Worm (Caenorhabditis elegans) whole organism, L1 larva: ENCODE results near the gene abf-3.
"Not testable (repeated sequence)": the region's sequence is repeated elsewhere in the genome, so short reads cannot be mapped to it uniquely, and the experiment has no call there.

Source experiments
- C04F5.9 ChIP-seq: sonication (generic microtip); optimal IDR thresholded peaks from 2 replicates; lab custom pipeline; 2016; ENCODE audit warnings: missing genetic modification characterization, missing compliant biosample characterization
- C16A3.4 ChIP-seq: fragments of 150-350 bp; optimal IDR thresholded peaks from 2 replicates; lab custom pipeline; 2014; ENCODE audit warnings: missing biosample characterization, missing genetic modification characterization
- C34B4.2 ChIP-seq: sonication (generic microtip); optimal IDR thresholded peaks from 2 replicates; lab custom pipeline; 2017; ENCODE audit warnings: mild to moderate bottlenecking, missing genetic modification characterization, missing compliant biosample characterization
- F16B12.6 ChIP-seq: fragments of 150-350 bp; optimal IDR thresholded peaks from 2 replicates; lab custom pipeline; 2014; ENCODE audit warnings: missing biosample characterization, missing genetic modification characterization
- alr-1 ChIP-seq: fragments of 200-800 bp; sonication (Bioruptor generic); optimal IDR thresholded peaks from 2 replicates; lab custom pipeline; 2018; ENCODE audit warnings: borderline replicate concordance, mild to moderate bottlenecking, missing genetic modification characterization, missing compliant biosample characterization
- ceh-63 ChIP-seq: fragments of 200-800 bp; sonication (Bioruptor generic); optimal IDR thresholded peaks from 2 replicates; lab custom pipeline; 2018; ENCODE audit warnings: mild to moderate bottlenecking, missing genetic modification characterization, missing compliant biosample characterization
- ces-1 ChIP-seq: fragments of 150-350 bp; optimal IDR thresholded peaks from 2 replicates; lab custom pipeline; 2014; ENCODE audit warnings: missing biosample characterization, missing genetic modification reagents, missing genetic modification characterization
- dsc-1 ChIP-seq: sonication (generic microtip); optimal IDR thresholded peaks from 2 replicates; lab custom pipeline; 2016; ENCODE audit warnings: mild to moderate bottlenecking, missing genetic modification characterization, missing compliant biosample characterization
- efl-1 ChIP-seq, 4 experiments: fragments of 150-350 bp; optimal IDR thresholded peaks in 3 of 4; peaks in 1 of 4; 1 replicate in 1 of 4; 2 replicates in 3 of 4; lab custom pipeline; 2014; ENCODE audit warnings: missing biosample characterization in 2 of 4, missing genetic modification characterization in 2 of 4, missing genetic modification reagents in 2 of 4
- efl-3 ChIP-seq: fragments of 200-800 bp; sonication (Bioruptor generic); optimal IDR thresholded peaks from 2 replicates; lab custom pipeline; 2018; ENCODE audit warnings: mild to moderate bottlenecking, missing genetic modification characterization, missing compliant biosample characterization
- egl-13 ChIP-seq: sonication (generic microtip); optimal IDR thresholded peaks from 2 replicates; lab custom pipeline; 2016; ENCODE audit warnings: missing genotype, missing genetic modification reagents, missing genetic modification characterization, missing compliant biosample characterization
- grh-1 ChIP-seq: fragments of 200-800 bp; sonication (Bioruptor generic); IDR thresholded peaks from 2 replicates; pipeline ENCODE4 v1.3.6; 2022; ENCODE audit warnings: missing genetic modification reagents, missing genetic modification characterization, missing compliant biosample characterization
- hlh-4 ChIP-seq: sonication (generic microtip); optimal IDR thresholded peaks from 2 replicates; lab custom pipeline; 2016; ENCODE audit warnings: mild to moderate bottlenecking, missing genetic modification characterization, missing compliant biosample characterization
- hpl-2 ChIP-seq: fragments of 150-350 bp; optimal IDR thresholded peaks from 2 replicates; lab custom pipeline; 2014; ENCODE audit warnings: missing biosample characterization, missing genetic modification reagents, missing genetic modification characterization
- lin-13 ChIP-seq: fragments of 150-350 bp; optimal IDR thresholded peaks from 2 replicates; lab custom pipeline; 2014; ENCODE audit warnings: missing biosample characterization, missing genetic modification reagents, missing genetic modification characterization
- lin-35 ChIP-seq, 2 experiments: fragments of 150-350 bp; optimal IDR thresholded peaks; 2 replicates each; lab custom pipeline; 2014; ENCODE audit warnings: missing biosample characterization in 2 of 2, missing genetic modification characterization in 2 of 2, missing genetic modification reagents in 2 of 2
- lsy-2 ChIP-seq, 2 experiments: fragments of 150-350 bp; optimal IDR thresholded peaks; 2 replicates each; lab custom pipeline; 2014; ENCODE audit warnings: missing biosample characterization in 2 of 2, missing genetic modification characterization in 2 of 2
- mdl-1 ChIP-seq, 2 experiments: fragments of 150-350 bp; optimal IDR thresholded peaks; 2 replicates each; lab custom pipeline; 2014 to 2017; ENCODE audit warnings: missing biosample characterization in 2 of 2, missing genetic modification characterization in 2 of 2, inconsistent platforms in 1 of 2
- mep-1 ChIP-seq: fragments of 150-350 bp; optimal IDR thresholded peaks from 2 replicates; lab custom pipeline; 2014; ENCODE audit warnings: missing biosample characterization, missing genetic modification characterization
- nhr-12 ChIP-seq: sonication (generic microtip); optimal IDR thresholded peaks from 2 replicates; lab custom pipeline; 2017; ENCODE audit warnings: missing biosample characterization, missing genetic modification characterization
- nhr-19 ChIP-seq: fragments of 200-800 bp; sonication (Bioruptor generic); conservative IDR thresholded peaks from 2 replicates; pipeline ENCODE4 v1.3.6; 2022; ENCODE audit warnings: missing genetic modification characterization, missing compliant biosample characterization
- nhr-237 ChIP-seq: fragments of 150-350 bp; optimal IDR thresholded peaks from 2 replicates; lab custom pipeline; 2014; ENCODE audit warnings: missing biosample characterization, missing genetic modification characterization
- nhr-77 ChIP-seq: fragments of 150-350 bp; optimal IDR thresholded peaks from 2 replicates; lab custom pipeline; 2014; ENCODE audit warnings: missing biosample characterization, missing genetic modification characterization
- nhr-85 ChIP-seq: sonication (generic microtip); peaks from one replicate; lab custom pipeline; 2016; ENCODE audit warnings: missing genetic modification characterization, inconsistent platforms, missing compliant biosample characterization
- nhr-90 ChIP-seq: sonication (generic microtip); optimal IDR thresholded peaks from 2 replicates; lab custom pipeline; 2016; ENCODE audit warnings: mild to moderate bottlenecking, missing genetic modification characterization, missing compliant biosample characterization; ENCODE audit not compliant: poor library complexity
- pqm-1 ChIP-seq: sonication (generic microtip); optimal IDR thresholded peaks from 3 replicates; lab custom pipeline; 2017; ENCODE audit warnings: missing biosample characterization, missing genetic modification characterization
- rnt-1 ChIP-seq: sonication (generic microtip); optimal IDR thresholded peaks from 2 replicates; lab custom pipeline; 2016; ENCODE audit warnings: mild to moderate bottlenecking, missing genetic modification characterization, moderate library complexity, missing compliant biosample characterization
- skn-1 ChIP-seq: fragments of 150-350 bp; optimal IDR thresholded peaks from 2 replicates; lab custom pipeline; 2014; ENCODE audit warnings: missing biosample characterization, missing genetic modification characterization
- snpc-4 ChIP-seq: fragments of 150-350 bp; optimal IDR thresholded peaks from 2 replicates; lab custom pipeline; 2014; ENCODE audit warnings: missing biosample characterization, missing genetic modification characterization
- swsn-7 ChIP-seq: sonication (generic microtip); optimal IDR thresholded peaks from 2 replicates; lab custom pipeline; 2016; ENCODE audit warnings: missing genetic modification characterization, missing compliant biosample characterization
- tlp-1 ChIP-seq: fragments of 150-350 bp; optimal IDR thresholded peaks from 2 replicates; lab custom pipeline; 2014; ENCODE audit warnings: missing biosample characterization, missing genetic modification characterization
- unc-130 ChIP-seq: fragments of 150-350 bp; optimal IDR thresholded peaks from 2 replicates; lab custom pipeline; 2017; ENCODE audit warnings: missing biosample characterization, missing genetic modification characterization, inconsistent platforms
- unc-30 ChIP-seq: sonication (generic microtip); optimal IDR thresholded peaks from 2 replicates; lab custom pipeline; 2017; ENCODE audit warnings: missing biosample characterization, missing genetic modification characterization
- unc-62 ChIP-seq: fragments of 150-350 bp; optimal IDR thresholded peaks from 2 replicates; lab custom pipeline; 2014; ENCODE audit warnings: missing biosample characterization, missing genetic modification reagents, missing genetic modification characterization
- unc-86 ChIP-seq: sonication (generic microtip); optimal IDR thresholded peaks from 2 replicates; lab custom pipeline; 2016; ENCODE audit warnings: missing genetic modification characterization, missing compliant biosample characterization
- vab-15 ChIP-seq: sonication (generic microtip); optimal IDR thresholded peaks from 2 replicates; lab custom pipeline; 2017; ENCODE audit warnings: missing genotype, mild to moderate bottlenecking, missing genetic modification characterization, missing compliant biosample characterization
- ztf-11 ChIP-seq, 2 experiments: sonication (generic microtip); optimal IDR thresholded peaks; 2 replicates each; lab custom pipeline; 2016 to 2017; ENCODE audit warnings: missing genetic modification characterization in 2 of 2, missing biosample characterization in 1 of 2, missing compliant biosample characterization in 1 of 2
- ztf-4 ChIP-seq: fragments of 150-350 bp; optimal IDR thresholded peaks from 2 replicates; lab custom pipeline; 2014; ENCODE audit warnings: missing biosample characterization, missing genetic modification characterization

Gene abf-3

DNA sequence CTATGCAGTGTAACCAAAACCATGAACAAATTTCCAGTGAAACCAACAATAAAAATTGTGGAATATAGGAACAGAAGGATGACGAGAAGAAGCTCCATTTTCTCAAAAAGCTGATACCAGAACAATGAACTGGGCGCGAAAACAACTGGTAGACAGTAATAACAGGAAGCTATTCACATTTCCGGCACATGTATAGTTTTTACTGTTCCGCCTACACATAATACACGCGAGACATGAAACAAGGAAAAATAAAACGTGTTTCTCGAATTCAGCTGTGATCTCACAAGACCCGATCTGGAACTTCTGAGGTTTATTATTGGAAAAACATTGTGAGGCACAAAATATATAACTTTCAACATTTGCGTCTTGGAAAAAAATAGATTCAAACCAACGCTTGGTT lies 8.1 kb downstream of the abf-3 start, which contains the start of gene srsx-36:
srsx-36 (minus strand) TSS at position 101 of the 400 bp plus-strand sequence.
- TF ChIP-seq ces-1 (GFP tag; lab: Kevin White, UChicago): no peak
- no peak for TF ChIP-seq pqm-1
- TF ChIP-seq nhr-90 (tag; lab: Kevin White, UChicago): no peak
- no peak for TF ChIP-seq alr-1 (tag; lab: Kevin White, UChicago)
- no peak for TF ChIP-seq unc-30 (tag; lab: Kevin White, UChicago)
- no peak for TF ChIP-seq grh-1 (GFP tag; lab: Robert Waterston, UW)
- no peak for TF ChIP-seq mdl-1 (tag; optimal IDR thresholded peaks at IDR 0.05; lab: Kevin White, UChicago)
- TF ChIP-seq snpc-4 (tag; lab: Kevin White, UChicago): no peak
- no peak for TF ChIP-seq unc-130 (tag; lab: Kevin White, UChicago)
- TF ChIP-seq efl-3 (GFP tag; lab: Kevin White, UChicago): no peak
- no peak for TF ChIP-seq nhr-77 (tag; lab: Kevin White, UChicago)
- no peak for TF ChIP-seq nhr-12 (tag; lab: Kevin White, UChicago)

DNA sequence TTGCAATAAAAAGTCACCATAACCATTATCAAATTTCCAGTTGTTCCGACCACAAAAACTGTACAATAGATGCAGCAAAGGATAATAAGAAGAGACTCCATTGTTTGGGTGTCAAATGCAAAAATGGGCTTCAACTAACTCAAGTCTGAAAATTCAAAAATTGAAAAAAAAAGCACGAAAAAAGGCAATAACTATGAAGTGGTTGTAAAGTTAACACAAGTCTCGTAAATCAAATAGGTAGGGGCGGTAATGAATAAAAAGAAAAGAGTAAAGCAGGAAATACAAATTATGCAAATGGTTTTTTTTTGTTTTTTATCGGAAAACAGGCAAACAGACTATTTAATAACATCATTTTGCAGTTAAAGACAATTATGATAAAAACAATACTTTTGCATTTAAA lies 10.2 kb downstream of the abf-3 start, which contains the start of gene srsx-38:
srsx-38 (minus strand) TSS at position 101 of the 400 bp plus-strand sequence.
- TF ChIP-seq lin-35 (GFP tag; optimal IDR thresholded peaks at IDR 0.05; lab: Kevin White, UChicago); F16B12.6 (tag; lab: Kevin White, UChicago); ceh-63 (GFP tag; lab: Kevin White, UChicago): not testable (repeated sequence)

DNA sequence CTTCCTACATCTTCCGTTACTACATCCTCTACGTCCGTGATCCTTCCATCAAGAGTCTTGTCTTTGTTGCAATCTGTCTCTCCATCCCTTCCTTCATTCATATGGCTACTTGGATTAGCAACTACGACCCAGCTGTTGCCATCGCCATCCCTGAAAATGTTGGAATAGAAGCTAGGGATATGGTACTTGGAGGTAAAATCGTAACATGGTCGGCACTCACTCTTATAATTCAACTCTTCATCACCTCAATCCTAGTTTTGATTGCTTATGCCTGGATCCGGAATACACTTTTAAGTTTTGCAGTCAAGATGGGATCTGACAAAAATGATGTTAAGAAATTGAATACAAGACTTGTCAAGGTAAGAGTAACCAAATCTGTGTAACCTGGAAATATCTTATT lies 13.9 kb downstream of the abf-3 start, which contains the start of gene T26E4.18:
T26E4.18 (minus strand) TSS at position 101 of the 400 bp plus-strand sequence.
- TF ChIP-seq C34B4.2 (tag; lab: Kevin White, UChicago); rnt-1; pqm-1: not testable (repeated sequence)

DNA sequence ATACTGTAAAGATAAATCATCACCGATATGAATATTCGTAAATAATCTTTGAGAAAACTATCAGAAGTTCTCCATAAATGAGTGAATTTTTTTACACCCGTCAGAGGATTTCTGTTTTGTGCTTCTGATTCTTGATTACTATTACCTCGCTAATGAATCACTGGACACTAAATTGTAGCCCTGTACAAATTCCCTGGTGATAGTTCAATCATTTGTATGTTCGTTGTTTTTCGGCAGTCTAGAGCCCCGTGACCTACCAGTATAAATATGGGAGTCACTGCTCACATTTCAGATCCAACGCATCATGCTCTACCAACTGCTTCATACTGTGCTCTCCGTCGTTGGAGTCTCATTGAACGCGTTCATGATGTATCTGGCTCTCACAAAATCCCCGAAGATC lies 14.6 kb downstream of the abf-3 start, which contains the start of gene srd-27:
srd-27 (plus strand) TSS at position 301 of the 400 bp plus-strand sequence.
- TF ChIP-seq nhr-90, C16A3.4, vab-15 (tag; lab: Kevin White, UChicago): not testable (repeated sequence)

DNA sequence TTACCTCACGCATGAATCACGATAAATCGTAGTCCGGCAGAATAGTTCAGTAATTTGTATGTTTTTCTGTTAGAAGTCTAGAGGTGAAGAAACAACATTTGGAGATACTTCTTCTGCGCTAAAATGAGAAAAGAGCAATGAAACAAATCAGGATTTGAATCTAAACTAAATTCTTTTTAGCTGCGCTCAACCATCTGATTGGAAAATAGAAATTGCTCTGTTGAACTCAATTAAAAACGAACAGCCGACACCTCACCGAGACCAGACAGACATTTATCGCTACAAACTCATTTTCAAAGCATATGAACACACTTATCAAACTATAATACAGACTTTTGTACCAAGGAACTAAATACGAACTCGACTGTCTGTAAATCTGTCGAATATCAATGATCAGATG lies 15.0 kb downstream of the abf-3 start, which contains the start of gene T26E4.9:
T26E4.9 (minus strand) TSS at position 101 of the 400 bp plus-strand sequence.
- not testable (repeated sequence) for TF ChIP-seq skn-1, swsn-7, dsc-1 (tag; lab: Kevin White, UChicago)
- TF ChIP-seq, all 84 proteins: peak for 0; not testable (repeated sequence) for 84

DNA sequence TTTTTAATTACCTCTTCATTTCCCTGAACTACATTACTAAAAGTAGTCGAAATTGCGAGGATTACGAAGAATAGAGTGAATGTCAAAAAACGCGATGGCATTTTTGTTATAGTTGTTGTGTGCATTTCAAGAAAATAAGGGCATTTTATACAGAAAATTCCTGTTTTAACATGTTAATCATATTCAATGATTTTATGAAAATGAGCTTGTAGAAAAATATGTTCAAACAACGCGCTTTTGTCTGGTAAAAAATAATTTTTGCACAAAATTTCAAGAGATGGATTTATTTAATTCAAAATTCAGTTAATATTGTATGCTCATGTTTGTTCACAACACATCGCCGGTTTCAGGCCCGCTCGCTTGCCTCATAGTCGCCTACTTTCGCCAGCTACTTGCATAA lies 19.5 kb downstream of the abf-3 start, which contains the start of gene T26E4.10:
T26E4.10 (minus strand) TSS at position 101 of the 400 bp plus-strand sequence.
- no peak for TF ChIP-seq ztf-11 (tag; optimal IDR thresholded peaks at IDR 0.05; lab: Kevin White, UChicago)
- TF ChIP-seq C04F5.9 (tag; lab: Kevin White, UChicago): no peak
- TF ChIP-seq mep-1 (tag; lab: Kevin White, UChicago): no peak

DNA sequence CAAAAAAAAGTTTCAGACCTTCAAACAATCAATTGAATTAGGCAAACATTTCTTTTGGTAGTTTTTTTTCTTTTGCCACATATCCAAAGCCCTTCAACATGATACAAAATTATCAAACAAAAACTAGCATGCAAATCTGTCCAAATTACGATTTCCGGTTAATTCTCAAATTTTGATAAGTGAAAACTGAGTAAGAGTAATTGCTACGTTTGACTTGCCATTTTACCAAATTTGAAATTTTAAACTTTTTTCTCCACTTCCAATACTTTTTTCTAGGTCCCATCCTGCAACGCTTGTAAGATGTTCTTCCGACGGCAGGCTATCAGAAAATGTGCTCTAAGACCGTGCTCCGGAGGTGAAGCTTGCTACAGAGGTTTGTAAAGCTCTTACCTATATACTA lies 21.6 kb downstream of the abf-3 start, which contains the start of gene nhr-223:
nhr-223 (plus strand) TSS at position 301 of the 400 bp plus-strand sequence.
- TF ChIP-seq ztf-4 (tag; lab: Kevin White, UChicago) (no peak), unc-86 (tag; lab: Kevin White, UChicago) (no peak), lin-13 (GFP tag; lab: Kevin White, UChicago) (no peak), grh-1 (GFP tag; lab: Robert Waterston, UW) (no peak), hlh-4 (tag; lab: Kevin White, UChicago) (no peak), tlp-1 (no peak), lsy-2 (tag; optimal IDR thresholded peaks at IDR 0.05; lab: Kevin White, UChicago) (no peak), nhr-90 (tag; lab: Kevin White, UChicago) (no peak), nhr-19 (GFP tag; lab: Robert Waterston, UW) (no peak), egl-13 (tag; lab: Kevin White, UChicago) (no peak), nhr-77 (tag; lab: Kevin White, UChicago) (no peak), efl-1 (optimal IDR thresholded peaks at IDR 0.05; lab: Kevin White, UChicago) (no peak), efl-1 (GFP tag; optimal IDR thresholded peaks at IDR 0.05 in 1 of 2; lab: Kevin White, UChicago) (no peak), hpl-2 (GFP tag; lab: Kevin White, UChicago) (no peak), C04F5.9 (tag; lab: Kevin White, UChicago) (no peak), unc-62 (GFP tag; lab: Kevin White, UChicago) (no peak), ztf-11 (tag; optimal IDR thresholded peaks at IDR 0.05; lab: Kevin White, UChicago) (no peak), nhr-85 (tag; lab: Kevin White, UChicago) (no peak), ces-1 (GFP tag; lab: Kevin White, UChicago) (no peak), nhr-237 (no peak), C34B4.2 (tag; lab: Kevin White, UChicago) (no peak)
